Worm (Caenorhabditis elegans) whole organism, late embryonic: ENCODE data around the gene sri-28.

ENCODE experiments used
- K02D7.2 ChIP-seq: sonication (generic microtip); optimal IDR thresholded peaks from 2 replicates; lab custom pipeline; 2017; ENCODE audit warnings: mild to moderate bottlenecking, missing genetic modification characterization, missing compliant biosample characterization
- ceh-30 ChIP-seq: fragments of 150-350 bp; optimal IDR thresholded peaks from 2 replicates; lab custom pipeline; 2014; ENCODE audit warnings: missing biosample characterization, missing genetic modification characterization
- ets-4 ChIP-seq: sonication (generic microtip); optimal IDR thresholded peaks from 2 replicates; lab custom pipeline; 2016; ENCODE audit warnings: missing genetic modification characterization, missing compliant biosample characterization
- hlh-13 ChIP-seq: fragments of 200-800 bp; sonication (Bioruptor generic); optimal IDR thresholded peaks from 2 replicates; lab custom pipeline; 2018; ENCODE audit warnings: mild to moderate bottlenecking, missing genetic modification characterization, missing compliant biosample characterization
- nfya-1 ChIP-seq: sonication (generic microtip); optimal IDR thresholded peaks from 2 replicates; lab custom pipeline; 2017; ENCODE audit warnings: missing genetic modification characterization, mild to moderate bottlenecking, missing compliant biosample characterization, antibody characterized with exemption, moderate library complexity
- nhr-11 ChIP-seq: fragments of 150-350 bp; optimal IDR thresholded peaks from 2 replicates; lab custom pipeline; 2014; ENCODE audit warnings: missing biosample characterization, missing genetic modification characterization
- pha-4 ChIP-seq: fragments of 150-350 bp; optimal IDR thresholded peaks from 2 replicates; lab custom pipeline; 2018; ENCODE audit warnings: missing biosample characterization, missing genetic modification reagents, missing genetic modification characterization
- tbx-2 ChIP-seq: sonication (generic microtip); optimal IDR thresholded peaks from 2 replicates; lab custom pipeline; 2016; ENCODE audit warnings: missing genetic modification characterization, missing compliant biosample characterization
- tbx-7 ChIP-seq: sonication (generic microtip); optimal IDR thresholded peaks from 2 replicates; lab custom pipeline; 2016; ENCODE audit warnings: missing genotype, missing genetic modification characterization, missing compliant biosample characterization

DNA sequence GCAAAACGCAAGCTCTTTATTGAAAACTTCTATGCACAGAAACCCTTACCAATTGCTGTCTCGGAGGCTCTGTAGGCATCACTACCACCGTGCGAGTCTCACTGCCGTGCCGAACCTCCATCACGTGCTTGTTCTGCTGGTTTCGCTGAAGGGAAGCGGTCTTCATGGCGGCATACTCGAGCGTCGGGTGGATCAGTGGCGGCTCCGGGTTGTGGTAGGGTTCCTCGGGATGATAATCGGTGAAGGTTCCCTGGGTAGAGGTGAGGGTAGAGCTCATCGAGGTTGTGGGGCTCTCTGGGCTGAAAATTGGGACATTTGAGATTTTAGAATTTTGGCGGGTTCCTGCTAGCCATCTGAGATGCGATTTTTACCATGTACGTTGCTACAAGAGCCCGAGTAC lies 4.4 kb downstream of the sri-28 start:
- TF ChIP-seq tbx-2 (tag; lab: Kevin White, UChicago) (no peak), tbx-7 (tag; lab: Kevin White, UChicago) (no peak), ceh-30 (no peak), nfya-1 (tag; lab: Kevin White, UChicago) (no peak), hlh-13 (GFP tag; lab: Kevin White, UChicago) (no peak), K02D7.2 (tag; lab: Kevin White, UChicago) (no peak), nhr-11 (tag; lab: Kevin White, UChicago) (no peak), pha-4 (no peak), ets-4 (tag; lab: Kevin White, UChicago) (no peak)
